Worm (Caenorhabditis elegans): ENCODE results near the gene nhr-114.

Gene nhr-114

DNA sequence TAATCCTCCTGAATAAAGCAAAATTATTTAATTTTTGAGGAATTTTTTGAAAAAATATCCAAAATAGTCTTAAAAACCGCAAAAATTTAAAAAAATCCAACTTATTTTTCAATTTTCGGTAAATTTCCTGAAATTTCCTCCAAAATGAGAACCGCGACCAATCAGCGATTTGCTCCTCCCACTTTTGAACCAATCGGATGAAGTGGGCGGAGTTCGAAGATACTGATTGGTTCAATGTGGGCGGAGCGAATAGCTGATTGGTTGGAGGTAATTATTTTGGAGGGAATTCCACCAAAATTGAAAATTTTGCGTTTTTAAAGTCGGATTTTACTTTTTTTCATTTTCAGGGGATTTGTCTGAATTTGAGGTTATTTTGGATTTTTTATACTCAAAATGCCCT is 19.0 kb upstream of the nhr-114 start:
- TF ChIP-seq mxl-2 (GFP tag; conservative IDR thresholded peaks at IDR 0.05) (no peak), zip-11 (GFP tag; IDR thresholded peaks at IDR 0.05) (no peak), set-16 (GFP tag; IDR thresholded peaks at IDR 0.05) (no peak), ama-1 (optimal IDR thresholded peaks at IDR 0.05) (no peak), lsy-2 (tag; optimal IDR thresholded peaks at IDR 0.05) (no peak), nhr-41 (GFP tag; IDR thresholded peaks at IDR 0.05) (no peak), nhr-111 (GFP tag; optimal IDR thresholded peaks at IDR 0.05) (no peak), vab-7 (GFP tag; IDR thresholded peaks at IDR 0.05) (no peak), dpl-1 (GFP tag; optimal IDR thresholded peaks at IDR 0.05) (no peak), lin-13 (GFP tag; optimal IDR thresholded peaks at IDR 0.05) (no peak)

DNA sequence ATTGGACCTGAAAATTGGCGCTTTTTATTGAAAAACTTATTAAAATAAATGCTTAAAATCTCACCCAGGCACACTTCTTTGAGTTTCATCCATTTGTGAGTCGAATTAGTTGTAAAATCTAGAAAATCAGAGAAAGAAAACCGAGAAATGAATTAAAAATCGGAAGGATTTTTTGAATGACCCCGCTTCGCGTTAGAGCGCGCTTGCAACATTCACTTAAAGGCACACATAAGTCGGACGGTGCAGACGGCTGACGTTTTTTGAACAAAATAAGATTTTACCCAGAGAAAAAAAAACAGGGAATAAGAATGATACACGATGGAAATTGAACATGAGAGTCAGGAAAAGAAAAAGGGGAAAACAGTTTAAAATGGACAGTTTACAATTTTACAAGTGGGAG is 17.3 kb upstream of the nhr-114 start:
- TF ChIP-seq ceh-32 (tag; optimal IDR thresholded peaks at IDR 0.05; ENCODE audit: poor library complexity) (no peak), zfp-3 (GFP tag; conservative IDR thresholded peaks at IDR 0.05) (no peak), lin-38 (GFP tag; IDR thresholded peaks at IDR 0.05) (peak; percentile 83)

DNA sequence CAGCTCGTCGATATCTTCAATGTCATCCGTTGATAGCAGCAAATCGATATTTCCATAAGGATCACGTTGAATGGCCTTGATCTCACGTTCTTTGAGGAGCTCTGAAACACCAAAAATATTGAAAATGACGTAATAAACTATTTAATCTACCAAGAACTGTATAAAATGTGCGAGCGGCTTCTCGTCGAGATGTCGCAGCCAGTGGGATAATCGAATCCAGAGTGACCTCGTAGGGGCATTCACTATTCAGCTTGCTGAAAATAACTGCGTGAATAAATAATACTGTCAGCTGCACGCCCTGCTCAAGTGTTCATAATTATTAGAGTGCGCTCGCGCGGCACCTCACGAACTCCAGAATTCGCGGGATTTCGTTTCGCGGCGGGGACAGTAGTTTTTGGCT is 16.9 kb upstream of the nhr-114 start, which contains the start of gene Y45G5AM.7:
Gene Y45G5AM.7 (minus strand): TSS at position 101 of the 400 bp plus-strand sequence.
- no peak for TF ChIP-seq Y5F2A.4 (GFP tag; optimal IDR thresholded peaks at IDR 0.05)
- no peak for TF ChIP-seq ztf-7 (tag; optimal IDR thresholded peaks at IDR 0.05)
- no peak for TF ChIP-seq attf-4 (tag; optimal IDR thresholded peaks at IDR 0.05)
- TF ChIP-seq nhr-111 (GFP tag; optimal IDR thresholded peaks at IDR 0.05), result no peak
- TF ChIP-seq zip-11 (GFP tag; IDR thresholded peaks at IDR 0.05), result no peak
- TF ChIP-seq aha-1 (tag), result no peak
- TF ChIP-seq dmd-6 (GFP tag; IDR thresholded peaks at IDR 0.05), result no peak
- no peak for TF ChIP-seq Y105C5A.15 (GFP tag; IDR thresholded peaks at IDR 0.05)
- TF ChIP-seq ctbp-1 (GFP tag; IDR thresholded peaks at IDR 0.05), result no peak
- TF ChIP-seq hmg-1.1 (GFP tag; IDR thresholded peaks at IDR 0.05), result no peak
- TF ChIP-seq zip-2 (tag; optimal IDR thresholded peaks at IDR 0.05), result no peak
- no peak for TF ChIP-seq egl-43 (GFP tag; IDR thresholded peaks at IDR 0.05)
- TF ChIP-seq F10B5.3 (tag; optimal IDR thresholded peaks at IDR 0.05), result no peak
- TF ChIP-seq nhr-237 (tag; optimal IDR thresholded peaks at IDR 0.05), result no peak
- TF ChIP-seq nhr-76 (tag; optimal IDR thresholded peaks at IDR 0.05), result no peak
- no peak for TF ChIP-seq rbr-2 (tag; optimal IDR thresholded peaks at IDR 0.05)

DNA sequence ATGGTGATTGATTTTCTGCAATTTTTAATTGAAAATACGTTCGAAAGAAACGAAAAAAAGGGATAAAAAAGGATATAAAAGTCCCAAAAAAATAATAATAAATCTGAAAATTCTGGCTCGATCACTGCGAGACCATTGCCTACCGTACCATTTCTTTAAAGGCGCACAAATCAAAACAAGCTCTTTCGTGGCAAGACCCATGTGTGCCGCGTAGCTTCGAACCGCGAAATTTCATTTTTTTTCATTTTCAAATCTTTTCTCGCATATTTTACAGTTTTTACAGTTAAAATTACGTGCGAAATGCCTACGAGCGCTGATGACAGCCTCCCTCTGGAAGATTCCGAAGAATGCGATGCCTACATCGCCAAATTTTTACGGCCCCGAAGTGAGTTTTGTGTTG is 11.4 kb upstream of the nhr-114 start, which contains the start of the genes coh-4 and pid-5:
Gene coh-4 (minus strand): TSS at position 17 of the 400 bp plus-strand sequence.
Gene pid-5 (plus strand): TSS at position 259 of the 400 bp plus-strand sequence.
- TF ChIP-seq F49E8.2 (tag; optimal IDR thresholded peaks at IDR 0.05; ENCODE audit: borderline replicate concordance) (peak; percentile 93), nhr-77 (tag; optimal IDR thresholded peaks at IDR 0.05) (no peak), mxl-2 (GFP tag; conservative IDR thresholded peaks at IDR 0.05) (no peak), ceh-62 (tag; optimal IDR thresholded peaks at IDR 0.05) (no peak), dpl-1 (GFP tag; optimal IDR thresholded peaks at IDR 0.05) (no peak), zfp-2 (tag; optimal IDR thresholded peaks at IDR 0.05) (no peak), unc-62 (GFP tag; optimal IDR thresholded peaks at IDR 0.05 in 1 of 2) (no peak), unc-62 (tag; optimal IDR thresholded peaks at IDR 0.05) (no peak), unc-39 (tag; optimal IDR thresholded peaks at IDR 0.05) (no peak), nhr-25 (tag; optimal IDR thresholded peaks at IDR 0.05; ENCODE audit: borderline replicate concordance, insufficient read depth) (no peak), tag-97 (GFP tag; IDR thresholded peaks at IDR 0.05) (no peak), Y105C5A.15 (GFP tag; IDR thresholded peaks at IDR 0.05) (no peak), nhr-10 (tag; optimal IDR thresholded peaks at IDR 0.05) (no peak), aha-1 (tag) (no peak), lin-15B (tag; optimal IDR thresholded peaks at IDR 0.05) (no peak), nhr-42 (GFP tag; IDR thresholded peaks at IDR 0.05) (no peak), daf-16 (GFP tag; optimal IDR thresholded peaks at IDR 0.05) (no peak), daf-16 (tag; optimal IDR thresholded peaks at IDR 0.05) (no peak), lin-29 (GFP tag; IDR thresholded peaks at IDR 0.05) (no peak), snpc-4 (tag; optimal IDR thresholded peaks at IDR 0.05) (no peak), hmg-1.1 (GFP tag; IDR thresholded peaks at IDR 0.05) (no peak), lir-3 (tag; optimal IDR thresholded peaks at IDR 0.05) (no peak), mdt-29 (GFP tag; IDR thresholded peaks at IDR 0.05) (0 out of 2 replicates have a peak, but pooled peaks have one; percentile 15), ama-1 (optimal IDR thresholded peaks at IDR 0.05) (no peak), ceh-82 (tag; optimal IDR thresholded peaks at IDR 0.05) (no peak), daf-19 (GFP tag; conservative IDR thresholded peaks at IDR 0.05) (no peak), aly-2 (tag; optimal IDR thresholded peaks at IDR 0.05) (no peak), duxl-1 (tag; optimal IDR thresholded peaks at IDR 0.05; ENCODE audit: poor library complexity) (no peak)
